Fruit fly (Drosophila melanogaster): Measurements from ENCODE around the gene bru3.

bru3 gene

DNA sequence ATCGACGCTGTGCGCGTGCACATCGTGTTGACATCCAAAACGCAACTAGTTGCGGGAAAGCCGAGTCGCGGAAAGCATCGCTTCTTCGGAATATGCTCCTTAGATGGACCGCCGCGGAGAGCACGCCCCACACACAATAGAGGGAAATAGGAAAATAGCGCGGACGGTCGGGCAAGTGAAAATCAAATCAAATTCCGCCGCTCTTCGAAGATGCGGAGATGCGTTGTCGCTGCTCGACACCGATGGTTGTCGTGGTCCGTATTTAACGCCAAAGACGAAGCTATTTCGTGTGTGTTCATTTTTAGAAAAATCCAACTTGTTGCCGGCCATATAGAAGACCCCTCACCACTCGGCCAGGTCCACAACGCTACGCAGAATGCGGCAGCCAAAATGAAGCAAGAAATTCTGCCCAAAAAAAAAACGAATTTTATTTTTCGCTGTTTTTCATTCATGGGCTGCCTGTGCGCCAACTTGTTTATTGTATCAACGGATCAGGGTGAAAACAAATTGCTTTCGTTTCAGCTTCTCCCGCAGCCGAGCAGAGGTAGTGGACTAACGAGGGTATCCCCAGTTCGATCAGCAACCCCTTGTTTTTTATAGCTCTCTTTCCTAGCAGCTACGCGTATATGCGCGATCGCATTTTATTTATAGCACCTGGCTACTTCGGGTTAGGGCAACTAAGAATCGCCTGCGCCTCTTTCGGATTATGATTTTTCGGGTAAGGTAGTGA, 283.5 kb downstream of the bru3 start, which contains the start of gene CG10710 (continued):
- TF ChIP-seq CG18764 (GFP tag; optimal IDR thresholded peaks at IDR 0.05) (no peak), klu (GFP tag; IDR thresholded peaks at IDR 0.05) (no peak), lilli (GFP tag; optimal IDR thresholded peaks at IDR 0.05) (no peak), Adf1 (GFP tag; IDR thresholded peaks at IDR 0.05) (peak; percentile 28; the same call in 1 of the 2 replicates)

DNA sequence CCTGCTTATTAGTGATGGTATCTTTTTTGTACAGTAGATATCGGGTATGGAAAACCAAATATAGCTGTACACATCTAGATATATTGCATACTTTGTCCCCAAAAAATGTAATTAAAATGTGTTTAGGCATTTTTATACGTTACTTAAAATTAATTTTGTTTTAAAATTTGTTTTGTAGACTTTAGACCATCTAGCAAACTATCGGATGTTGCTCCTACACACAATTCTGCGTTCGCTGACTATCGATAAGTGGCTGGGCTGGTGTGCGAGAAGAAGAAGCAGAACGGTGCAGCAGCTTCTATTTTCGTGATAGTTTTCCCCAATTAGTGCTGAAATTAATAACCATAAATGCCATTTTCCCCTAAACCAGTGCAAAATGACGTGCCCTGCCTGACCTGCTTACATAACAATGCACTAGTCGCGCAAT, 290.1 kb downstream of the bru3 start, which contains the start of the genes Vps36 and Liprin-beta:
Gene Vps36 (minus strand): TSS at position 1 of the 427 bp plus-strand sequence.
Gene Liprin-beta (plus strand): TSS at position 143 of the 427 bp plus-strand sequence.
- TF ChIP-seq CG6272 (GFP tag; IDR thresholded peaks at IDR 0.05): peak; percentile 93
- peak; percentile 66 for TF ChIP-seq HHEX (GFP tag; optimal IDR thresholded peaks at IDR 0.05)
- TF ChIP-seq dpn (GFP tag; optimal IDR thresholded peaks at IDR 0.05): peak; percentile 92 to 94
- peak; percentile 75 for TF ChIP-seq CG10462 (GFP tag; optimal IDR thresholded peaks at IDR 0.05)
- TF ChIP-seq zf30C (GFP tag; optimal IDR thresholded peaks at IDR 0.05): no peak
- peak; percentile 92 for TF ChIP-seq HLH4C (GFP tag; IDR thresholded peaks at IDR 0.05; ENCODE audit: partially characterized antibody)
- no peak for TF ChIP-seq CG7745 (tag; optimal IDR thresholded peaks at IDR 0.05)
- TF ChIP-seq wdn (GFP tag; IDR thresholded peaks at IDR 0.05): peak; percentile 74
- TF ChIP-seq CG18262 (tag; optimal IDR thresholded peaks at IDR 0.05): no peak
- peak; percentile 59 for TF ChIP-seq CG9797 (GFP tag; optimal IDR thresholded peaks at IDR 0.05)
- TF ChIP-seq pb (GFP tag; optimal IDR thresholded peaks at IDR 0.05): peak; percentile 68
- peak; percentile 22 for TF ChIP-seq CG7987 (GFP tag; optimal IDR thresholded peaks at IDR 0.05)
- TF ChIP-seq CG14050 (GFP tag; IDR thresholded peaks at IDR 0.05): peak; percentile 76
- TF ChIP-seq kah (GFP tag; optimal IDR thresholded peaks at IDR 0.05): peak; percentile 62
- TF ChIP-seq CG14965 (GFP tag; optimal IDR thresholded peaks at IDR 0.05; ENCODE audit: borderline replicate concordance): peak; percentile 19
- TF ChIP-seq MTF-1 (GFP tag; optimal IDR thresholded peaks at IDR 0.05; ENCODE audit: borderline replicate concordance): no peak
- peak; percentile 99 for TF ChIP-seq Ets65A (GFP tag)
- TF ChIP-seq CG6654 (GFP tag; optimal IDR thresholded peaks at IDR 0.05): no peak
- peak; percentile 99 for TF ChIP-seq Doc3 (GFP tag; IDR thresholded peaks at IDR 0.05; ENCODE audit: partially characterized antibody)
- peak; percentile 89 for TF ChIP-seq phol (tag; optimal IDR thresholded peaks at IDR 0.05)
- TF ChIP-seq YL-1 (GFP tag; optimal IDR thresholded peaks at IDR 0.05): peak; percentile 87
- TF ChIP-seq Xbp1 (GFP tag; optimal IDR thresholded peaks at IDR 0.05): peak; percentile 95
- TF ChIP-seq Neu2 (GFP tag; optimal IDR thresholded peaks at IDR 0.05; ENCODE audit: borderline replicate concordance): peak; percentile 46
- TF ChIP-seq Ets97D (GFP tag; optimal IDR thresholded peaks at IDR 0.05): peak; percentile 87
- peak; percentile 88 for TF ChIP-seq bcd (GFP tag; optimal IDR thresholded peaks at IDR 0.05)
- TF ChIP-seq HLHmδ (GFP tag; optimal IDR thresholded peaks at IDR 0.05): no peak
- no peak for TF ChIP-seq nerfin-1 (tag; optimal IDR thresholded peaks at IDR 0.05)
- peak; percentile 82; the same call in 2 of the 3 replicates for TF ChIP-seq zfh1 (GFP tag; IDR thresholded peaks at IDR 0.05)
- TF ChIP-seq da (GFP tag; optimal IDR thresholded peaks at IDR 0.05): peak; percentile 80
- peak; percentile 68 for TF ChIP-seq MESR4 (GFP tag; optimal IDR thresholded peaks at IDR 0.05)
- TF ChIP-seq D19B (GFP tag; optimal IDR thresholded peaks at IDR 0.05): no peak
- peak; percentile 89 for TF ChIP-seq Camta (GFP tag; optimal IDR thresholded peaks at IDR 0.05)
- peak; percentile 88 for TF ChIP-seq CG13424 (tag; optimal IDR thresholded peaks at IDR 0.05)
- peak; percentile 92 for TF ChIP-seq CG12391 (tag; optimal IDR thresholded peaks at IDR 0.05)
- TF ChIP-seq slou (GFP tag; optimal IDR thresholded peaks at IDR 0.05): peak; percentile 85
- peak; percentile 98 for TF ChIP-seq CG17385 (GFP tag; optimal IDR thresholded peaks at IDR 0.05)
- TF ChIP-seq Taf1 (GFP tag; IDR thresholded peaks at IDR 0.05): peak; percentile 75; the same call in 1 of the 2 replicates
- no peak for TF ChIP-seq gce (GFP tag; IDR thresholded peaks at IDR 0.05)
- TF ChIP-seq sim (GFP tag; IDR thresholded peaks at IDR 0.05): no peak
- no peak for TF ChIP-seq CG4854 (GFP tag; optimal IDR thresholded peaks at IDR 0.05)
- TF ChIP-seq H2.0 (GFP tag; IDR thresholded peaks at IDR 0.05): peak; percentile 89
- no peak for TF ChIP-seq Eip74EF (GFP tag; optimal IDR thresholded peaks at IDR 0.05)
- peak; percentile 87 for TF ChIP-seq CG13775 (GFP tag; optimal IDR thresholded peaks at IDR 0.05)

Measured in whole organism, embryonic.